Worm (Caenorhabditis elegans) whole organism, L3 larva: ENCODE measurements around the gene C11G6.2.

Source experiments
- aly-2 ChIP-seq: fragments of 150-350 bp; optimal IDR thresholded peaks from 2 replicates; lab custom pipeline; 2014; ENCODE audit warnings: missing biosample characterization, missing genetic modification characterization
- ama-1 ChIP-seq: fragments of 150-350 bp; optimal IDR thresholded peaks from 2 replicates; lab custom pipeline; 2018
- lin-15B ChIP-seq: fragments of 150-350 bp; optimal IDR thresholded peaks from 2 replicates; lab custom pipeline; 2014; ENCODE audit warnings: missing biosample characterization, missing genetic modification characterization
- mdl-1 ChIP-seq: fragments of 150-350 bp; optimal IDR thresholded peaks from 2 replicates; lab custom pipeline; 2014; ENCODE audit warnings: missing biosample characterization, missing genetic modification characterization
- pqm-1 ChIP-seq: fragments of 150-350 bp; optimal IDR thresholded peaks from 2 replicates; lab custom pipeline; 2017; ENCODE audit warnings: missing biosample characterization, missing genetic modification characterization, inconsistent platforms
- snpc-4 ChIP-seq: fragments of 150-350 bp; optimal IDR thresholded peaks from 2 replicates; lab custom pipeline; 2014; ENCODE audit warnings: missing biosample characterization, missing genetic modification characterization

DNA sequence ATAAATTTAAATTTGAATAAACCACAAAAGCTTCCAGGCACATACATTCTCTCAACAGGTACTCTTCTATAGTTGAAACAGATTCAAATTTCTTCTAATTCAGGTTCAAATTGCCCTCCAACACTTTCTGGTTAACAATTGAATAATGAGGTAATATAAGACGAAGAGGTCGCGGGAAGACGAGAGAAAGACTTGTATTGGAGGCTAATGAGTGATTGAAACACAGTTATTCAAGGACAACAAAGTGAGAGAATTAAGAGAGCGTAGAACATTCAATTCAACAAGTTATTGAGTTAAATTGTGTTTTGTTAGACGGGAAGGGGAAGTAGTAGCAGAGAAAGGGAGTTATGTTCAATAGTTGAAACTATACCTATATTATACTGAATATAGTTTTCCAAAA is 6.6 kb upstream of the C11G6.2 start:
- TF ChIP-seq aly-2 (tag; lab: Kevin White, UChicago) (no peak), ama-1 (lab: Kevin White, UChicago) (no peak), lin-15B (tag; lab: Kevin White, UChicago) (no peak), snpc-4 (tag; lab: Kevin White, UChicago) (no peak), pqm-1 (tag; lab: Kevin White, UChicago) (no peak), mdl-1 (tag; lab: Kevin White, UChicago) (no peak)
